Fruit fly (Drosophila melanogaster) S2 (cell line): Measurements from ENCODE around the gene SdhAL.

Experiments
- CG8478 ChIP-seq: fragments of >200 bp; optimal IDR thresholded peaks from 2 replicates; lab custom pipeline; 2018
- CTCF ChIP-seq, 2 experiments: fragments of >200 bp; optimal IDR thresholded peaks; 2 replicates each; lab custom pipeline; 2018

- TF ChIP-seq CG8478 (lab: Kevin White, UChicago), result no peak
- no peak for TF ChIP-seq CTCF (optimal IDR thresholded peaks at IDR 0.05; lab: Kevin White, UChicago)
These were observed 27.8 kb downstream of the SdhAL start for dm6 chr3L:11896756-11897155.
